Worm (Caenorhabditis elegans) whole organism, L1 larva: Measurements from ENCODE around the gene Y39E4B.10.

Experiments
- Y116A8C.19 ChIP-seq: sonication (generic microtip); optimal IDR thresholded peaks from 2 replicates; lab custom pipeline; 2016; ENCODE audit warnings: missing compliant biosample characterization, missing genetic modification characterization, borderline replicate concordance
- aha-1 ChIP-seq: fragments of 150-350 bp; optimal IDR thresholded peaks from 2 replicates; lab custom pipeline; 2014; ENCODE audit warnings: missing biosample characterization, missing genetic modification characterization
- aly-2 ChIP-seq: fragments of 150-350 bp; optimal IDR thresholded peaks from 2 replicates; lab custom pipeline; 2014; ENCODE audit warnings: missing biosample characterization, missing genetic modification characterization
- ceh-8 ChIP-seq: fragments of 200-800 bp; sonication (Bioruptor generic); optimal IDR thresholded peaks from 2 replicates; lab custom pipeline; 2018; ENCODE audit warnings: mild to moderate bottlenecking, missing genetic modification characterization, moderate library complexity, missing compliant biosample characterization
- ceh-88 ChIP-seq: fragments of 200-800 bp; sonication (Bioruptor generic); IDR thresholded peaks from 2 replicates; pipeline ENCODE4 v1.3.6; 2022; ENCODE audit warnings: missing genetic modification characterization, missing compliant biosample characterization
- ces-1 ChIP-seq: fragments of 150-350 bp; optimal IDR thresholded peaks from 2 replicates; lab custom pipeline; 2014; ENCODE audit warnings: missing biosample characterization, missing genetic modification reagents, missing genetic modification characterization
- dpl-1 ChIP-seq, 3 experiments: fragments of 150-350 bp in 2 of 3; sonication (generic microtip) in 1 of 3; optimal IDR thresholded peaks; 2 replicates each; lab custom pipeline; 2014 to 2017; ENCODE audit warnings: missing biosample characterization in 3 of 3, missing genetic modification characterization in 3 of 3, missing genetic modification reagents in 3 of 3
- dsc-1 ChIP-seq: sonication (generic microtip); optimal IDR thresholded peaks from 2 replicates; lab custom pipeline; 2016; ENCODE audit warnings: mild to moderate bottlenecking, missing genetic modification characterization, missing compliant biosample characterization
- efl-1 ChIP-seq, 4 experiments: fragments of 150-350 bp; optimal IDR thresholded peaks in 3 of 4; peaks in 1 of 4; 1 replicate in 1 of 4; 2 replicates in 3 of 4; lab custom pipeline; 2014; ENCODE audit warnings: missing biosample characterization in 2 of 4, missing genetic modification characterization in 2 of 4, missing genetic modification reagents in 2 of 4
- efl-3 ChIP-seq: fragments of 200-800 bp; sonication (Bioruptor generic); optimal IDR thresholded peaks from 2 replicates; lab custom pipeline; 2018; ENCODE audit warnings: mild to moderate bottlenecking, missing genetic modification characterization, missing compliant biosample characterization
- egl-13 ChIP-seq: sonication (generic microtip); optimal IDR thresholded peaks from 2 replicates; lab custom pipeline; 2016; ENCODE audit warnings: missing genotype, missing genetic modification reagents, missing genetic modification characterization, missing compliant biosample characterization
- egl-27 ChIP-seq, 2 experiments: fragments of 150-350 bp in 1 of 2; sonication (generic microtip); optimal IDR thresholded peaks; 3 replicates each; lab custom pipeline; 2017 to 2018; ENCODE audit warnings: missing biosample characterization in 2 of 2, missing genetic modification characterization in 2 of 2, missing genetic modification reagents in 2 of 2
- elt-3 ChIP-seq, 6 experiments: fragments of 150-350 bp in 1 of 6; sonication (generic microtip); optimal IDR thresholded peaks; 2 replicates each; lab custom pipeline; 2017 to 2018; ENCODE audit warnings: missing biosample characterization in 6 of 6, missing genetic modification characterization in 6 of 6, inconsistent platforms in 1 of 6
- ets-5 ChIP-seq: fragments of 200-800 bp; sonication (Bioruptor generic); IDR thresholded peaks from 2 replicates; pipeline ENCODE4 v1.3.6; 2022; ENCODE audit warnings: missing genetic modification characterization, missing compliant biosample characterization
- fkh-4 ChIP-seq: sonication (generic microtip); optimal IDR thresholded peaks from 2 replicates; lab custom pipeline; 2016; ENCODE audit warnings: missing compliant biosample characterization, missing genetic modification characterization, borderline replicate concordance
- fkh-8 ChIP-seq: sonication (generic microtip); optimal IDR thresholded peaks from 2 replicates; lab custom pipeline; 2016; ENCODE audit warnings: mild to moderate bottlenecking, missing genetic modification characterization, missing compliant biosample characterization
- grh-1 ChIP-seq: fragments of 200-800 bp; sonication (Bioruptor generic); IDR thresholded peaks from 2 replicates; pipeline ENCODE4 v1.3.6; 2022; ENCODE audit warnings: missing genetic modification reagents, missing genetic modification characterization, missing compliant biosample characterization
- hpl-2 ChIP-seq: fragments of 150-350 bp; optimal IDR thresholded peaks from 2 replicates; lab custom pipeline; 2014; ENCODE audit warnings: missing biosample characterization, missing genetic modification reagents, missing genetic modification characterization
- isw-1 ChIP-seq: fragments of 200-800 bp; sonication (Bioruptor generic); IDR thresholded peaks from 2 replicates; pipeline ENCODE4 v1.3.6; 2022; ENCODE audit warnings: missing genetic modification characterization, missing compliant biosample characterization
- jun-1 ChIP-seq: fragments of 150-350 bp; optimal IDR thresholded peaks from 2 replicates; lab custom pipeline; 2014; ENCODE audit warnings: missing biosample characterization, missing genetic modification reagents, missing genetic modification characterization
- lin-13 ChIP-seq: fragments of 150-350 bp; optimal IDR thresholded peaks from 2 replicates; lab custom pipeline; 2014; ENCODE audit warnings: missing biosample characterization, missing genetic modification reagents, missing genetic modification characterization
- lin-14 ChIP-seq: fragments of 200-800 bp; sonication (Bioruptor generic); optimal IDR thresholded peaks from 2 replicates; lab custom pipeline; 2018; ENCODE audit warnings: mild to moderate bottlenecking, missing genetic modification characterization, moderate library complexity, missing compliant biosample characterization
- lin-35 ChIP-seq, 2 experiments: fragments of 150-350 bp; optimal IDR thresholded peaks; 2 replicates each; lab custom pipeline; 2014; ENCODE audit warnings: missing biosample characterization in 2 of 2, missing genetic modification characterization in 2 of 2, missing genetic modification reagents in 2 of 2
- lin-39 ChIP-seq: fragments of 150-350 bp; optimal IDR thresholded peaks from 2 replicates; lab custom pipeline; 2014; ENCODE audit warnings: missing biosample characterization, missing genetic modification reagents, missing genetic modification characterization
- lir-3 ChIP-seq: sonication (generic microtip); optimal IDR thresholded peaks from 2 replicates; lab custom pipeline; 2016; ENCODE audit warnings: mild to moderate bottlenecking, missing genetic modification characterization, moderate library complexity, missing compliant biosample characterization; ENCODE audit not compliant: poor library complexity
- mab-9 ChIP-seq: fragments of 200-800 bp; sonication (Bioruptor generic); IDR thresholded peaks from 2 replicates; pipeline ENCODE4 v1.3.6; 2022; ENCODE audit warnings: missing genetic modification reagents, missing genetic modification characterization, missing compliant biosample characterization
- mdl-1 ChIP-seq, 2 experiments: fragments of 150-350 bp; optimal IDR thresholded peaks; 2 replicates each; lab custom pipeline; 2014 to 2017; ENCODE audit warnings: missing biosample characterization in 2 of 2, missing genetic modification characterization in 2 of 2, inconsistent platforms in 1 of 2
- mef-2 ChIP-seq: fragments of 150-350 bp; optimal IDR thresholded peaks from 2 replicates; lab custom pipeline; 2014; ENCODE audit warnings: missing biosample characterization, missing genetic modification characterization
- mep-1 ChIP-seq: fragments of 150-350 bp; optimal IDR thresholded peaks from 2 replicates; lab custom pipeline; 2014; ENCODE audit warnings: missing biosample characterization, missing genetic modification characterization
- nhr-12 ChIP-seq: sonication (generic microtip); optimal IDR thresholded peaks from 2 replicates; lab custom pipeline; 2017; ENCODE audit warnings: missing biosample characterization, missing genetic modification characterization
- nhr-20 ChIP-seq: sonication (generic microtip); optimal IDR thresholded peaks from 2 replicates; lab custom pipeline; 2016; ENCODE audit warnings: mild to moderate bottlenecking, missing genetic modification characterization, missing compliant biosample characterization
- nhr-237 ChIP-seq: fragments of 150-350 bp; optimal IDR thresholded peaks from 2 replicates; lab custom pipeline; 2014; ENCODE audit warnings: missing biosample characterization, missing genetic modification characterization
- nhr-47 ChIP-seq: sonication (generic microtip); optimal IDR thresholded peaks from 2 replicates; lab custom pipeline; 2016; ENCODE audit warnings: mild to moderate bottlenecking, missing genetic modification characterization, moderate library complexity, missing compliant biosample characterization
- nhr-71 ChIP-seq: sonication (generic microtip); optimal IDR thresholded peaks from 2 replicates; lab custom pipeline; 2016; ENCODE audit warnings: mild to moderate bottlenecking, missing genetic modification characterization, moderate library complexity, missing compliant biosample characterization
- nhr-76 ChIP-seq: sonication (generic microtip); optimal IDR thresholded peaks from 2 replicates; lab custom pipeline; 2017; ENCODE audit warnings: missing biosample characterization, missing genetic modification characterization
- nhr-77 ChIP-seq: fragments of 150-350 bp; optimal IDR thresholded peaks from 2 replicates; lab custom pipeline; 2014; ENCODE audit warnings: missing biosample characterization, missing genetic modification characterization
- nhr-85 ChIP-seq: sonication (generic microtip); peaks from one replicate; lab custom pipeline; 2016; ENCODE audit warnings: missing genetic modification characterization, inconsistent platforms, missing compliant biosample characterization
- nhr-90 ChIP-seq: sonication (generic microtip); optimal IDR thresholded peaks from 2 replicates; lab custom pipeline; 2016; ENCODE audit warnings: mild to moderate bottlenecking, missing genetic modification characterization, missing compliant biosample characterization; ENCODE audit not compliant: poor library complexity
- pag-3 ChIP-seq: sonication (generic microtip); optimal IDR thresholded peaks from 2 replicates; lab custom pipeline; 2017; ENCODE audit warnings: missing genetic modification characterization, mild to moderate bottlenecking, missing compliant biosample characterization, antibody characterized with exemption, borderline replicate concordance; ENCODE audit not compliant: insufficient read depth
- pax-3 ChIP-seq: fragments of 200-800 bp; sonication (Bioruptor generic); optimal IDR thresholded peaks from 2 replicates; lab custom pipeline; 2018; ENCODE audit warnings: mild to moderate bottlenecking, missing genetic modification characterization, moderate library complexity, missing compliant biosample characterization
- snpc-4 ChIP-seq: fragments of 150-350 bp; optimal IDR thresholded peaks from 2 replicates; lab custom pipeline; 2014; ENCODE audit warnings: missing biosample characterization, missing genetic modification characterization
- snu-23 ChIP-seq: sonication (generic microtip); optimal IDR thresholded peaks from 2 replicates; lab custom pipeline; 2016; ENCODE audit warnings: missing genetic modification characterization, missing compliant biosample characterization
- sox-4 ChIP-seq: sonication (generic microtip); optimal IDR thresholded peaks from 2 replicates; lab custom pipeline; 2016; ENCODE audit warnings: missing genetic modification characterization, missing compliant biosample characterization
- sptf-1 ChIP-seq: fragments of 150-350 bp; optimal IDR thresholded peaks from 2 replicates; lab custom pipeline; 2014; ENCODE audit warnings: missing biosample characterization, missing genetic modification characterization
- sup-37 ChIP-seq: fragments of 200-800 bp; sonication (Bioruptor generic); optimal IDR thresholded peaks from 2 replicates; lab custom pipeline; 2018; ENCODE audit warnings: mild to moderate bottlenecking, missing genetic modification characterization, missing compliant biosample characterization
- swsn-7 ChIP-seq: sonication (generic microtip); optimal IDR thresholded peaks from 2 replicates; lab custom pipeline; 2016; ENCODE audit warnings: missing genetic modification characterization, missing compliant biosample characterization
- tbx-2 ChIP-seq: sonication (generic microtip); optimal IDR thresholded peaks from 2 replicates; lab custom pipeline; 2016; ENCODE audit warnings: missing genetic modification characterization, missing compliant biosample characterization
- unc-62 ChIP-seq: fragments of 150-350 bp; optimal IDR thresholded peaks from 2 replicates; lab custom pipeline; 2014; ENCODE audit warnings: missing biosample characterization, missing genetic modification reagents, missing genetic modification characterization
- unc-86 ChIP-seq: sonication (generic microtip); optimal IDR thresholded peaks from 2 replicates; lab custom pipeline; 2016; ENCODE audit warnings: missing genetic modification characterization, missing compliant biosample characterization
- vab-15 ChIP-seq: sonication (generic microtip); optimal IDR thresholded peaks from 2 replicates; lab custom pipeline; 2017; ENCODE audit warnings: missing genotype, mild to moderate bottlenecking, missing genetic modification characterization, missing compliant biosample characterization
- ztf-4 ChIP-seq: fragments of 150-350 bp; optimal IDR thresholded peaks from 2 replicates; lab custom pipeline; 2014; ENCODE audit warnings: missing biosample characterization, missing genetic modification characterization

Y39E4B.10 gene

DNA sequence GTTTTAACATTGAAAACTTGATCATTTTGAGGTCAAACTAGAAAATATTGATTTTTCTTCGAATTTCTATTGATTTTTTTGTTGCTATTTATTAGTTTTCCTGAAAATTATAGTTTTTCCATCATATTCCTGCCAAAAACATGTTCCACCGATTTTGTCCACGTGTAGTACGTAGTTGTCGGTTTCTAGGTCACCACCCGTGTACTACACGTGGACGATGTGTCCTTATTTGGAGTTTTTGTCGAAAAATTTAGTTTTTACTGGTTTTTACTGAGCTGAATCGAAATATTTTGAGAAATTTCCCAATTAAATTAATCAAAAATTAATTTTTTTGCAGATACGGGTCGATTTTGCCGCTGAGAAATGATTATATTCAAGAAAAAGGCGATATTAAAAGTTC is 35.1 kb upstream of the Y39E4B.10 start (continued):
- TF ChIP-seq nhr-90: peak; percentile 93
- TF ChIP-seq sox-4 (tag; lab: Kevin White, UChicago): peak; percentile 94
- peak; percentile 91 for TF ChIP-seq pax-3 (tag; lab: Kevin White, UChicago)
- TF ChIP-seq lin-13 (GFP tag; lab: Kevin White, UChicago): peak; percentile 22
- no peak for TF ChIP-seq snpc-4
- TF ChIP-seq fkh-8 (tag; lab: Kevin White, UChicago): peak; percentile 84
- no peak for TF ChIP-seq nhr-12
- TF ChIP-seq mab-9 (GFP tag; lab: Robert Waterston, UW): peak; percentile 78
- TF ChIP-seq efl-1 (optimal IDR thresholded peaks at IDR 0.05; lab: Kevin White, UChicago): peak; percentile 71 to 75
- TF ChIP-seq efl-1 (GFP tag; optimal IDR thresholded peaks at IDR 0.05 in 1 of 2; lab: Kevin White, UChicago): peak; percentile 69 to 96
- TF ChIP-seq lin-35 (GFP tag; optimal IDR thresholded peaks at IDR 0.05; lab: Kevin White, UChicago): peak; percentile 50 to 61
- peak; percentile 27 for TF ChIP-seq ztf-4 (tag; lab: Kevin White, UChicago)
- no peak for TF ChIP-seq sptf-1 (tag; lab: Kevin White, UChicago)
- no peak for TF ChIP-seq hpl-2
- TF ChIP-seq aly-2 (tag; lab: Kevin White, UChicago): peak; percentile 21
- TF ChIP-seq grh-1 (GFP tag; lab: Robert Waterston, UW): peak; percentile 53; the same call in 1 of the 2 replicates
- TF ChIP-seq efl-3 (GFP tag; lab: Kevin White, UChicago): peak; percentile 85
- TF ChIP-seq snu-23 (GFP tag; lab: Kevin White, UChicago): peak; percentile 85
- TF ChIP-seq ces-1: no peak
- peak; percentile 51 for TF ChIP-seq isw-1 (GFP tag; lab: Robert Waterston, UW)
- TF ChIP-seq unc-86 (tag; lab: Kevin White, UChicago): peak; percentile 77
- TF ChIP-seq nhr-20 (tag; lab: Kevin White, UChicago): peak; percentile 79
- TF ChIP-seq mef-2: no peak
- no peak for TF ChIP-seq jun-1 (tag; lab: Kevin White, UChicago)
- TF ChIP-seq dsc-1 (tag; lab: Kevin White, UChicago): peak; percentile 86
- TF ChIP-seq elt-3 (tag; optimal IDR thresholded peaks at IDR 0.05; lab: Kevin White, UChicago): no peak
- TF ChIP-seq unc-62 (GFP tag; lab: Kevin White, UChicago): no peak
- no peak for TF ChIP-seq egl-27 (tag; optimal IDR thresholded peaks at IDR 0.05; lab: Kevin White, UChicago)
- no peak for TF ChIP-seq lin-14 (GFP tag; lab: Kevin White, UChicago)
- TF ChIP-seq mep-1 (tag; lab: Kevin White, UChicago): peak; percentile 74
- TF ChIP-seq aha-1 (tag; lab: Kevin White, UChicago): no peak
- TF ChIP-seq dpl-1 (GFP tag; optimal IDR thresholded peaks at IDR 0.05; lab: Kevin White, UChicago): peak; percentile 22 to 71 (median 65)
- TF ChIP-seq lir-3 (tag; lab: Kevin White, UChicago): peak; percentile 94
- TF ChIP-seq nhr-77 (tag; lab: Kevin White, UChicago): no peak
- TF ChIP-seq sup-37 (GFP tag; lab: Kevin White, UChicago): no peak
- TF ChIP-seq mdl-1 (tag; optimal IDR thresholded peaks at IDR 0.05; lab: Kevin White, UChicago): peak in 1 of 2 experiments; percentile 18
- TF ChIP-seq nhr-237 (tag; lab: Kevin White, UChicago): no peak
- TF ChIP-seq vab-15 (tag; lab: Kevin White, UChicago): no peak
- no peak for TF ChIP-seq nhr-76 (tag; lab: Kevin White, UChicago)
- TF ChIP-seq lin-39 (tag; lab: Kevin White, UChicago): peak; percentile 66
- peak; percentile 90 for TF ChIP-seq egl-13 (tag; lab: Kevin White, UChicago)
- TF ChIP-seq pag-3 (tag; lab: Kevin White, UChicago): no peak
- no peak for TF ChIP-seq ets-5 (GFP tag; lab: Robert Waterston, UW)
- peak; percentile 92 for TF ChIP-seq Y116A8C.19 (tag; lab: Kevin White, UChicago)
- TF ChIP-seq tbx-2 (tag; lab: Kevin White, UChicago): peak; percentile 91
- TF ChIP-seq ceh-8 (GFP tag; lab: Kevin White, UChicago): peak; percentile 40
- TF ChIP-seq fkh-4 (tag; lab: Kevin White, UChicago): peak; percentile 98
- TF ChIP-seq swsn-7 (tag; lab: Kevin White, UChicago): peak; percentile 84
- TF ChIP-seq nhr-85: peak; percentile 94
- peak; percentile 90 for TF ChIP-seq nhr-71
- TF ChIP-seq ceh-88 (GFP tag; lab: Robert Waterston, UW): peak; percentile 53; the same call in 1 of the 2 replicates
- peak; percentile 93 for TF ChIP-seq nhr-47 (tag; lab: Kevin White, UChicago)
